Fruit fly (Drosophila melanogaster) whole organism, wandering third instar larva: Measurements from ENCODE around the gene mRpS24.

Experiments
- Hr83 ChIP-seq: fragments of 200-300 bp; sonication (Bioruptor generic); optimal IDR thresholded peaks from 2 replicates; lab custom pipeline; 2016; ENCODE audit warnings: missing biosample characterization, mild to moderate bottlenecking, missing genetic modification characterization, moderate library complexity; ENCODE audit not compliant: poor library complexity, severe bottlenecking
- br ChIP-seq: fragments of 200-800 bp; sonication (Bioruptor generic); optimal IDR thresholded peaks from 2 replicates; lab custom pipeline; 2016; ENCODE audit warnings: missing biosample characterization, missing genetic modification characterization
- dl ChIP-seq, 2 experiments: fragments of 175-275, 200-275 bp in 1 of 2; fragments of 200-275 bp in 1 of 2; sonication (Bioruptor generic); optimal IDR thresholded peaks; lab custom pipeline; 2018; ENCODE audit warnings: mild to moderate bottlenecking in 2 of 2, missing biosample characterization in 2 of 2, missing genetic modification characterization in 2 of 2, moderate library complexity in 2 of 2; ENCODE audit not compliant: partially characterized antibody in 2 of 2, insufficient read depth in 1 of 2
- lola ChIP-seq: fragments of >200 bp; optimal IDR thresholded peaks from 2 replicates; lab custom pipeline; 2017; ENCODE audit warnings: missing biosample characterization, missing genetic modification characterization
- pan ChIP-seq: fragments of >200 bp; optimal IDR thresholded peaks from 2 replicates; lab custom pipeline; 2017

dm6 chr3R:24206341-24207114 is 43.2 kb upstream of the mRpS24 start:
- TF ChIP-seq lola (GFP tag; lab: Kevin White, UChicago) (no peak), dl (GFP tag; optimal IDR thresholded peaks at IDR 0.05; lab: Kevin White, UChicago; ENCODE audit: insufficient read depth in 1 of 2, partially characterized antibody in 2 of 2) (no peak), br (GFP tag; lab: Kevin White, UChicago) (no peak), pan (lab: Kevin White, UChicago) (no peak), Hr83 (GFP tag; lab: Kevin White, UChicago) (no peak)
